Worm (Caenorhabditis elegans) whole organism, late embryonic: ENCODE measurements around the gene ZK512.2.

Source experiments
- ceh-22 ChIP-seq: sonication (generic microtip); optimal IDR thresholded peaks from 2 replicates; lab custom pipeline; 2017; ENCODE audit warnings: missing biosample characterization, missing genetic modification characterization
- ets-4 ChIP-seq: sonication (generic microtip); optimal IDR thresholded peaks from 2 replicates; lab custom pipeline; 2016; ENCODE audit warnings: missing genetic modification characterization, missing compliant biosample characterization
- fkh-6 ChIP-seq: sonication (generic microtip); optimal IDR thresholded peaks from 2 replicates; lab custom pipeline; 2016; ENCODE audit warnings: missing genetic modification characterization, missing compliant biosample characterization
- hlh-6 ChIP-seq: sonication (generic microtip); optimal IDR thresholded peaks from 2 replicates; lab custom pipeline; 2016; ENCODE audit warnings: missing genotype, missing genetic modification characterization, missing compliant biosample characterization
- madf-2 ChIP-seq: sonication (generic microtip); optimal IDR thresholded peaks from 2 replicates; lab custom pipeline; 2017; ENCODE audit warnings: missing genetic modification characterization, missing compliant biosample characterization
- nfya-1 ChIP-seq: sonication (generic microtip); optimal IDR thresholded peaks from 2 replicates; lab custom pipeline; 2017; ENCODE audit warnings: missing genetic modification characterization, mild to moderate bottlenecking, missing compliant biosample characterization, antibody characterized with exemption, moderate library complexity
- npax-4 ChIP-seq: sonication (generic microtip); optimal IDR thresholded peaks from 2 replicates; lab custom pipeline; 2016; ENCODE audit warnings: missing genetic modification characterization, missing compliant biosample characterization
- pat-9 ChIP-seq: fragments of 200-800 bp; sonication (Bioruptor generic); optimal IDR thresholded peaks from 2 replicates; lab custom pipeline; 2018; ENCODE audit warnings: mild to moderate bottlenecking, missing genetic modification characterization, moderate library complexity, missing compliant biosample characterization
- sox-4 ChIP-seq: sonication (generic microtip); optimal IDR thresholded peaks from 2 replicates; lab custom pipeline; 2017; ENCODE audit warnings: mild to moderate bottlenecking, missing genetic modification characterization, inconsistent platforms, missing compliant biosample characterization

DNA sequence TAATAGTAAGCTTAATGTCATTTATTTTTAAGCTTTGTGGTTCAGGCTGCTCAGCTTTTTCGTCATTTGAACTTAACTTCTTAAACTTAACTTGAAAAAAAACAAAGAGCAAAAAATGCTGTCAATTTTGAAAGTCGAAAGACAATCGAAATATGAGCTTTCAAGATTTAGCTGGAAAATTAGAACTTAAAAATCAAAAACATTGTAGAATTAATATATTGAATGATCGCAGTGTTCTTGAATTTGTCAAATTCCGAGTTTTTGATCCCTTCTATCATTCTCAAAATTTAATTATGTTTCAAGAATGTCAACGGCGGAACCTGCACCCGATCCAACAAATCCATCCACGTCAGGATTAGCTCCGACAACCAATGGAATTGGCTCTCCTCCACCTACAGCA is 36.7 kb upstream of the ZK512.2 start, which contains the start of gene tax-4:
- TF ChIP-seq hlh-6 (tag; lab: Kevin White, UChicago) (no peak), madf-2 (no peak), sox-4 (tag; lab: Kevin White, UChicago) (no peak), npax-4 (tag; lab: Kevin White, UChicago) (no peak), pat-9 (tag; lab: Kevin White, UChicago) (no peak), fkh-6 (tag; lab: Kevin White, UChicago) (no peak), ets-4 (tag; lab: Kevin White, UChicago) (no peak), nfya-1 (no peak), ceh-22 (tag; lab: Kevin White, UChicago) (no peak)
